Worm (Caenorhabditis elegans) whole organism, L2 larva: Measurements from ENCODE around the gene abch-1.

ENCODE experiments used
- aly-2 ChIP-seq: fragments of 150-350 bp; optimal IDR thresholded peaks from 2 replicates; lab custom pipeline; 2014; ENCODE audit warnings: missing biosample characterization, missing genetic modification characterization
- egl-27 ChIP-seq: sonication (generic microtip); optimal IDR thresholded peaks from 3 replicates; lab custom pipeline; 2017; ENCODE audit warnings: missing biosample characterization, missing genetic modification reagents, missing genetic modification characterization
- lin-11 ChIP-seq: fragments of 150-350 bp; sonication (generic microtip); optimal IDR thresholded peaks from 2 replicates; lab custom pipeline; 2014; ENCODE audit warnings: missing biosample characterization, missing genetic modification characterization, inconsistent platforms, mixed read lengths
- lin-13 ChIP-seq: fragments of 150-350 bp; optimal IDR thresholded peaks from 2 replicates; lab custom pipeline; 2014; ENCODE audit warnings: missing biosample characterization, missing genetic modification reagents, missing genetic modification characterization
- nhr-25 ChIP-seq: fragments of 150-350 bp; sonication (generic microtip); optimal IDR thresholded peaks from 3 replicates; lab custom pipeline; 2014; ENCODE audit warnings: missing biosample characterization, missing genetic modification characterization
- sem-4 ChIP-seq: fragments of 150-350 bp; optimal IDR thresholded peaks from 2 replicates; lab custom pipeline; 2014; ENCODE audit warnings: missing biosample characterization, missing genetic modification reagents, missing genetic modification characterization
- sma-9 ChIP-seq, 2 experiments: fragments of 150-350 bp in 1 of 2; sonication (generic microtip) in 1 of 2; optimal IDR thresholded peaks; 2 replicates each; lab custom pipeline; 2014 to 2016; ENCODE audit warnings: missing genetic modification characterization in 2 of 2, mild to moderate bottlenecking in 1 of 2, missing biosample characterization in 1 of 2, missing compliant biosample characterization in 1 of 2, missing genetic modification reagents in 1 of 2, moderate library complexity in 1 of 2
- snpc-4 ChIP-seq: fragments of 150-350 bp; optimal IDR thresholded peaks from 2 replicates; lab custom pipeline; 2014; ENCODE audit warnings: missing biosample characterization, missing genetic modification characterization
- unc-62 ChIP-seq: fragments of 150-350 bp; optimal IDR thresholded peaks from 2 replicates; lab custom pipeline; 2014; ENCODE audit warnings: missing biosample characterization, missing genetic modification reagents, missing genetic modification characterization
- ztf-11 ChIP-seq: sonication (generic microtip); optimal IDR thresholded peaks from 2 replicates; lab custom pipeline; 2017; ENCODE audit warnings: missing biosample characterization, missing genetic modification characterization

ce11 chrII:6516276-6516675 is 15.2 kb downstream of the abch-1 start, which contains the start of gene C56E6.7:
- TF ChIP-seq lin-11 (tag; lab: Kevin White, UChicago): no peak
- no peak for TF ChIP-seq sem-4
- TF ChIP-seq aly-2 (tag; lab: Kevin White, UChicago): no peak
- no peak for TF ChIP-seq egl-27 (tag; lab: Kevin White, UChicago)
- TF ChIP-seq sma-9 (GFP tag; optimal IDR thresholded peaks at IDR 0.05; lab: Kevin White, UChicago): no peak
- no peak for TF ChIP-seq sma-9 (tag; optimal IDR thresholded peaks at IDR 0.05; lab: Kevin White, UChicago)
- TF ChIP-seq nhr-25 (tag; lab: Kevin White, UChicago): no peak
- no peak for TF ChIP-seq lin-13
- no peak for TF ChIP-seq snpc-4 (tag; lab: Kevin White, UChicago)
- no peak for TF ChIP-seq ztf-11 (tag; lab: Kevin White, UChicago)
- no peak for TF ChIP-seq unc-62 (GFP tag; lab: Kevin White, UChicago)
